Worm (Caenorhabditis elegans) whole organism, early embryonic: Measurements from ENCODE around the gene F22E5.13.

Source experiments
- aly-1 ChIP-seq: sonication (generic microtip); optimal IDR thresholded peaks from 2 replicates; lab custom pipeline; 2016; ENCODE audit warnings: missing genetic modification characterization, missing compliant biosample characterization
- ama-1 ChIP-seq: fragments of 150-350 bp; optimal IDR thresholded peaks from 2 replicates; lab custom pipeline; 2014
- ets-7 ChIP-seq: sonication (generic microtip); optimal IDR thresholded peaks from 2 replicates; lab custom pipeline; 2016; ENCODE audit warnings: missing genotype, missing genetic modification characterization, missing compliant biosample characterization
- hmbx-1 ChIP-seq: sonication (generic microtip); optimal IDR thresholded peaks from 2 replicates; lab custom pipeline; 2016; ENCODE audit warnings: mild to moderate bottlenecking, missing genetic modification characterization, missing compliant biosample characterization
- pes-1 ChIP-seq: fragments of 200-800 bp; sonication (Bioruptor generic); IDR thresholded peaks from 2 replicates; pipeline ENCODE4 v1.3.6; 2022; ENCODE audit warnings: missing genetic modification reagents, missing genetic modification characterization, missing compliant biosample characterization
- tbx-11 ChIP-seq: fragments of 200-800 bp; sonication (Bioruptor generic); IDR thresholded peaks from 2 replicates; pipeline ENCODE4 v1.3.6; 2022; ENCODE audit warnings: missing genetic modification characterization, missing compliant biosample characterization

DNA sequence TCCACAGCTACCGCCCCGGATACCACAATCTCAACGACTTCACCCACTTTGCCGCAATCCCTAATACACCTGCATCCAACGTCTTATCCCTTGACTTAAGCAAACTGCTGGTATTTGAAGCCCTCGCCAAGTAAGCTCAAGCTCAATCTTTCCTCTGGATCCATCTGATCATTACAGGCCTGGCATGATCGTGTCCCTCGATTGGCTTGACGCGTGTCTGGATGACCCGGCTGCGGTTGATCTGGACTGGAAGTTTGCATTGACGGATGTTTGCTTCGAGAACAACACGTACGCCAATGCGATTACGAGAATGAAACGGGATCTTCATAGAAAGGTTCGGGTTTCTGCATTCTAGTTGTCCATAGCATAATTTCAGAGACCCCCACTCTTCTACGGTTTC, 48.5 kb downstream of the F22E5.13 start:
- no peak for TF ChIP-seq ama-1
- TF ChIP-seq pes-1, result no peak
- TF ChIP-seq ets-7 (tag; lab: Kevin White, UChicago), result no peak
- no peak for TF ChIP-seq tbx-11 (GFP tag; lab: Robert Waterston, UW)
- no peak for TF ChIP-seq hmbx-1
- TF ChIP-seq aly-1 (tag; lab: Kevin White, UChicago), result no peak
